Worm (Caenorhabditis elegans) whole organism, young adult: ENCODE measurements around the gene fbxa-208.

ENCODE experiments used
- D2030.7 ChIP-seq: fragments of 200-800 bp; sonication (Bioruptor generic); IDR thresholded peaks from 2 replicates; pipeline ENCODE4 v1.3.6; 2022; ENCODE audit warnings: missing genetic modification reagents, missing genetic modification characterization, missing compliant biosample characterization
- ceh-58 ChIP-seq: fragments of 200-800 bp; sonication (Bioruptor generic); IDR thresholded peaks from 2 replicates; pipeline ENCODE4 v1.3.6; 2022; ENCODE audit warnings: missing genetic modification characterization, missing compliant biosample characterization
- hmg-20 ChIP-seq: fragments of 200-800 bp; sonication (Bioruptor generic); IDR thresholded peaks from 2 replicates; pipeline ENCODE4 v1.3.6; 2022; ENCODE audit warnings: missing genetic modification reagents, missing genetic modification characterization, missing compliant biosample characterization
- nfya-2 ChIP-seq: fragments of 200-800 bp; sonication (Bioruptor generic); IDR thresholded peaks from 2 replicates; pipeline ENCODE4 v1.3.6; 2022; ENCODE audit warnings: missing genetic modification reagents, missing genetic modification characterization, missing compliant biosample characterization
- snpc-4 ChIP-seq, 5 experiments: fragments of 150-350 bp in 1 of 5; sonication (generic microtip) in 4 of 5; optimal IDR thresholded peaks; 2 replicates each; lab custom pipeline; 2014 to 2018; ENCODE audit warnings: missing genetic modification characterization in 5 of 5, missing biosample characterization in 3 of 5, antibody characterized with exemption in 2 of 5, mild to moderate bottlenecking in 2 of 5, missing compliant biosample characterization in 2 of 5, missing genotype in 2 of 5, moderate library complexity in 2 of 5, missing genetic modification reagents in 1 of 5
- somi-1 ChIP-seq: fragments of 200-800 bp; sonication (Bioruptor generic); optimal IDR thresholded peaks from 2 replicates; lab custom pipeline; 2018; ENCODE audit warnings: mild to moderate bottlenecking, missing genetic modification characterization, missing compliant biosample characterization
- ztf-6 ChIP-seq: fragments of 200-800 bp; sonication (Bioruptor generic); IDR thresholded peaks from 2 replicates; pipeline ENCODE4 v1.3.6; 2022; ENCODE audit warnings: missing genetic modification reagents, missing genetic modification characterization, missing compliant biosample characterization

DNA sequence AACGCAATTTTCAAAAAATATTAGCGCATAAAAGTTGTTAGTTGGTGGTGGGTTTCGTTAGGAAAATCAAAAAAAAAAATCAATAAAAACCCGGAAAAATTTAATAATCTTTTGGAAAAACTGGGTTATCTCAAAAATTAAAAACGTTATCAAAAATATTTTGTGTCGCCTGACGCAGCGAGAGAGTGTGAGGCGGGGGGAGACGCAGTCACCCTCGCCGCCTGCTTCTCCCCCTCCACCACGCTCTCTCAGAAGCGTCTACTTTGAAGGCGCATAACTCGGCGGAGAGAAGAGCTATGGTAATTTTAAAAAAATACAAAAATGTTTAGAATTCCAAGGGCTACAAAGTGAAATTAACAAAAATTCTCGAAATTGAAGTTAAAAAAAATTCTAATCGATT lies 31.5 kb upstream of the fbxa-208 start:
- TF ChIP-seq hmg-20 (GFP tag; lab: Robert Waterston, UW) (no peak), nfya-2 (no peak), ceh-58 (GFP tag; lab: Robert Waterston, UW) (no peak), ztf-6 (no peak), snpc-4 (GFP tag; optimal IDR thresholded peaks at IDR 0.05; lab: Kevin White, UChicago) (no peak), snpc-4 (tag; optimal IDR thresholded peaks at IDR 0.05; lab: Kevin White, UChicago) (no peak), somi-1 (GFP tag; lab: Kevin White, UChicago) (no peak), D2030.7 (GFP tag; lab: Robert Waterston, UW) (no peak)
